Worm (Caenorhabditis elegans) whole organism, young adult: ENCODE data around the gene flp-12.

Experiments
- B0261.1 ChIP-seq: sonication (generic microtip); optimal IDR thresholded peaks from 2 replicates; lab custom pipeline; 2016; ENCODE audit warnings: mild to moderate bottlenecking, missing genetic modification characterization, moderate library complexity, missing compliant biosample characterization
- D2030.7 ChIP-seq: fragments of 200-800 bp; sonication (Bioruptor generic); IDR thresholded peaks from 2 replicates; pipeline ENCODE4 v1.3.6; 2022; ENCODE audit warnings: missing genetic modification reagents, missing genetic modification characterization, missing compliant biosample characterization
- ama-1 ChIP-seq, 3 experiments: fragments of 150-350 bp in 1 of 3; sonication (generic microtip) in 2 of 3; optimal IDR thresholded peaks; 2 replicates each; lab custom pipeline; 2014 to 2018; ENCODE audit warnings: missing biosample characterization in 2 of 3, missing genetic modification characterization in 2 of 3, missing genetic modification reagents in 2 of 3
- aptf-3 ChIP-seq: fragments of 200-800 bp; sonication (Bioruptor generic); IDR thresholded peaks from 2 replicates; pipeline ENCODE4 v1.3.6; 2022; ENCODE audit warnings: missing genetic modification characterization, missing compliant biosample characterization
- die-1 ChIP-seq: sonication (generic microtip); optimal IDR thresholded peaks from 2 replicates; lab custom pipeline; 2016; ENCODE audit warnings: missing genotype, mild to moderate bottlenecking, missing genetic modification characterization, missing compliant biosample characterization
- let-607 ChIP-seq, 2 experiments: fragments of 200-800 bp in 1 of 2; sonication (Bioruptor generic) in 1 of 2; sonication (generic microtip) in 1 of 2; optimal IDR thresholded peaks; 2 replicates each; lab custom pipeline; 2016 to 2018; ENCODE audit warnings: mild to moderate bottlenecking in 2 of 2, missing compliant biosample characterization in 2 of 2, missing genetic modification characterization in 2 of 2, moderate library complexity in 2 of 2, missing genotype in 1 of 2
- lir-1 ChIP-seq: fragments of 200-800 bp; sonication (Bioruptor generic); conservative IDR thresholded peaks from 2 replicates; pipeline ENCODE4 v1.3.6; 2022; ENCODE audit warnings: missing genetic modification reagents, missing genetic modification characterization, missing compliant biosample characterization
- nhr-90 ChIP-seq: sonication (generic microtip); optimal IDR thresholded peaks from 2 replicates; lab custom pipeline; 2016; ENCODE audit warnings: missing genotype, mild to moderate bottlenecking, missing genetic modification characterization, missing compliant biosample characterization
- sdz-38 ChIP-seq: sonication (generic microtip); optimal IDR thresholded peaks from 2 replicates; lab custom pipeline; 2016; ENCODE audit warnings: missing genotype, missing genetic modification characterization, missing compliant biosample characterization
- snpc-4 ChIP-seq, 5 experiments: fragments of 150-350 bp in 1 of 5; sonication (generic microtip) in 4 of 5; optimal IDR thresholded peaks; 2 replicates each; lab custom pipeline; 2014 to 2018; ENCODE audit warnings: missing genetic modification characterization in 5 of 5, missing biosample characterization in 3 of 5, antibody characterized with exemption in 2 of 5, mild to moderate bottlenecking in 2 of 5, missing compliant biosample characterization in 2 of 5, missing genotype in 2 of 5, moderate library complexity in 2 of 5, missing genetic modification reagents in 1 of 5
- unc-130 ChIP-seq: sonication (generic microtip); optimal IDR thresholded peaks from 2 replicates; lab custom pipeline; 2016; ENCODE audit warnings: missing genetic modification reagents, missing genetic modification characterization, missing compliant biosample characterization

ce11 chrX:4609635-4610034, 17.5 kb upstream of the flp-12 start:
- TF ChIP-seq let-607 (tag; optimal IDR thresholded peaks at IDR 0.05; lab: Kevin White, UChicago) (no peak), nhr-90 (tag; lab: Kevin White, UChicago) (no peak), unc-130 (GFP tag; lab: Kevin White, UChicago) (no peak), D2030.7 (GFP tag; lab: Robert Waterston, UW) (no peak), ama-1 (optimal IDR thresholded peaks at IDR 0.05; lab: Kevin White, UChicago) (no peak), ama-1 (GFP tag; optimal IDR thresholded peaks at IDR 0.05; lab: Kevin White, UChicago) (no peak), B0261.1 (no peak), lir-1 (GFP tag; lab: Robert Waterston, UW) (no peak), snpc-4 (GFP tag; optimal IDR thresholded peaks at IDR 0.05; lab: Kevin White, UChicago) (no peak), snpc-4 (tag; optimal IDR thresholded peaks at IDR 0.05; lab: Kevin White, UChicago) (no peak), aptf-3 (GFP tag; lab: Robert Waterston, UW) (no peak), sdz-38 (tag; lab: Kevin White, UChicago) (no peak), die-1 (tag; lab: Kevin White, UChicago) (no peak)
